Worm (Caenorhabditis elegans): ENCODE results near the gene F46C3.6.
"Not testable (repeated sequence)": the region's sequence is repeated elsewhere in the genome, so short reads cannot be mapped to it uniquely, and the experiment has no call there.

The F46C3.6 gene

DNA sequence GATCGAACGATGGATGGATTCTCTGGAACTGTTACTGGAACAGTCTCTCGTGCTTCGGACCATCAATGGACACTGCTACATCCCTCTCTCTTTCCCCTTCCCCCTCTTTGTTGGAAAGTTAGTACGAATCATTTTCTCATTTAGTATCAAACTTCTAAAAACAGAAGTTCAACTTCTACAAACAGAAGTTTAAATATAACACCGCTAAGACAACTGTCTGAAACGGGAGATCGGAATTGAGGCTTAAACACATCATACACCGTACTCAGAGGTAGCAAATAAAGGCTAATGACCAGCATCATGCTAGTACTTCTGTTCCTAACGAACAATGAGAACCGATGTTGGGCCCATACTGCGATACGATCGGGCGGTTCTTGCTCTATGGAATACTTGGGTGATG is 19.9 kb upstream of the F46C3.6 start, which contains the start of gene F46C3.7:
TSS of gene F46C3.7 (plus strand) at position 301 of the 400 bp plus-strand sequence.
- TF ChIP-seq eyg-1, npax-4, fkh-6 (tag; optimal IDR thresholded peaks at IDR 0.05): not testable (repeated sequence)

DNA sequence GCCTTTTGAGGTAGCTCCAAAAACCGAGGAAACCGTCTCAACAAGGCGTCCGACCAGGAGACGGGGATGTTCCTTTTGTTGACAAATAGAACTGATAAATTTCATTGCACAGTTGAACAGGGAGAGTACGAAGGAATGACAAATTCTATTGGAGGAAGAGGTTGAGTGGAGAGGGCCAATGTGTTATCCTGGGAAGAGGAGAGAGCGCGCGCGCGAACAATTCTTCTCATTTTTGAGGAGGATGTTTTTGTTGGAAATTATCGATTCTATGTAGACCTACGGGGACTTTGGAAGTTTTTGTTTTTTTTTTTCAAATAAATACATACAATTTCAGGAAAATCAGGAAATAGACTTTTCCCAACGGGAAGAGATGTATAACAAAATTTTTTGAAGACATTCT is 17.8 kb upstream of the F46C3.6 start:
- TF ChIP-seq C38D4.7 (GFP tag; optimal IDR thresholded peaks at IDR 0.05) (no peak), ceh-24 (tag; optimal IDR thresholded peaks at IDR 0.05) (no peak), tbx-7 (tag; optimal IDR thresholded peaks at IDR 0.05) (no peak), unc-3 (GFP tag; conservative IDR thresholded peaks at IDR 0.05) (no peak), unc-3 (tag; optimal IDR thresholded peaks at IDR 0.05) (no peak), pros-1 (tag; optimal IDR thresholded peaks at IDR 0.05) (no peak), ahr-1 (tag; optimal IDR thresholded peaks at IDR 0.05) (no peak), ttx-3 (tag; optimal IDR thresholded peaks at IDR 0.05) (no peak), madf-2 (tag; optimal IDR thresholded peaks at IDR 0.05) (no peak), fkh-10 (GFP tag; optimal IDR thresholded peaks at IDR 0.05) (no peak), gmeb-2 (tag; optimal IDR thresholded peaks at IDR 0.05) (no peak), lim-6 (tag; optimal IDR thresholded peaks at IDR 0.05) (no peak), ceh-9 (tag; optimal IDR thresholded peaks at IDR 0.05) (no peak)

DNA sequence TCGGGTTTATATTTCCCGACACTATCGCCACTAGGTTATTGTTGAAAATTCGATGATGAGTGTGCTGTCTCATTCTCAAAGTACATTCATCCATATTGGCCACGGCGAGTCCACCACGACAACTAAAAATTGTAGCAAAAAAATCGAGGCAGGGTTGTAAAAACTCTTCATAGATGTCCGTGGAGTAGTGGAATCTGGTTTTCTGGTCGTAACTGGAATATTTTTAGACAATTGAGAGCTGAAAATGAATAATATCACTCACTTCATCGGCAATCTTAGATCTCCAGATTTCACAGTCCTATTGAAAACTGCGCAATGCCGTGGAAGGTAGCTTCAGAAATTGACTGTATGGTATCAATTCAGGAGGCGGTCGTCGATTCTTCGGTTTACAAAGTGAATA is 15.6 kb upstream of the F46C3.6 start:
- TF ChIP-seq fax-1 (tag; optimal IDR thresholded peaks at IDR 0.05) (no peak), hlh-8 (tag; optimal IDR thresholded peaks at IDR 0.05) (no peak), ceh-30 (tag; optimal IDR thresholded peaks at IDR 0.05) (no peak), tbx-2 (tag; optimal IDR thresholded peaks at IDR 0.05) (no peak), ceh-34 (tag; optimal IDR thresholded peaks at IDR 0.05) (no peak), pat-9 (tag; optimal IDR thresholded peaks at IDR 0.05) (no peak), tbx-7 (tag; optimal IDR thresholded peaks at IDR 0.05) (no peak)

- TF ChIP-seq ceh-24 (tag; optimal IDR thresholded peaks at IDR 0.05) (no peak), tbx-2 (tag; optimal IDR thresholded peaks at IDR 0.05) (no peak), nhr-232 (tag; optimal IDR thresholded peaks at IDR 0.05) (no peak), rnt-1 (tag; optimal IDR thresholded peaks at IDR 0.05) (no peak), fax-1 (tag; optimal IDR thresholded peaks at IDR 0.05) (no peak), pha-2 (tag; optimal IDR thresholded peaks at IDR 0.05) (no peak), ceh-30 (tag; optimal IDR thresholded peaks at IDR 0.05) (no peak)
Measured at ce11 chrX:11433488-11433887, 13.6 kb upstream of the F46C3.6 start, which contains the start of gene hum-4. Gene hum-4 (minus strand): TSS chrX:11433588.

ce11 chrX:11427550-11427949 is 7.7 kb upstream of the F46C3.6 start:
- TF ChIP-seq ceh-19 (GFP tag; optimal IDR thresholded peaks at IDR 0.05): no peak
- no peak for TF ChIP-seq pha-2 (tag; optimal IDR thresholded peaks at IDR 0.05)
- no peak for TF ChIP-seq Y22D7AL.16 (tag; optimal IDR thresholded peaks at IDR 0.05)

- TF ChIP-seq ceh-31 (tag; optimal IDR thresholded peaks at IDR 0.05) (no peak), zip-5 (tag; optimal IDR thresholded peaks at IDR 0.05) (no peak), unc-86 (tag; optimal IDR thresholded peaks at IDR 0.05) (no peak), ref-2 (tag; optimal IDR thresholded peaks at IDR 0.05) (no peak), unc-42 (tag; optimal IDR thresholded peaks at IDR 0.05) (no peak)
Measured at ce11 chrX:11426647-11427046, 6.8 kb upstream of the F46C3.6 start.

ce11 chrX:11418667-11419066 is 1.2 kb downstream of the F46C3.6 start, which contains the start of gene F46C3.2:
Gene F46C3.2 (minus strand): TSS chrX:11418767.
- TF ChIP-seq dmd-4 (tag; optimal IDR thresholded peaks at IDR 0.05; ENCODE audit: borderline replicate concordance) (no peak), F13H6.1 (tag; optimal IDR thresholded peaks at IDR 0.05) (no peak), unc-42 (tag; optimal IDR thresholded peaks at IDR 0.05) (no peak), ceh-45 (GFP tag; IDR thresholded peaks at IDR 0.05) (no peak), hlh-13 (GFP tag; optimal IDR thresholded peaks at IDR 0.05) (no peak), unc-55 (GFP tag; optimal IDR thresholded peaks at IDR 0.05) (no peak), lin-11 (tag; optimal IDR thresholded peaks at IDR 0.05) (no peak), pax-1 (tag; optimal IDR thresholded peaks at IDR 0.05) (no peak), unc-3 (GFP tag; conservative IDR thresholded peaks at IDR 0.05) (no peak), unc-3 (tag; optimal IDR thresholded peaks at IDR 0.05) (no peak), mec-3 (tag; optimal IDR thresholded peaks at IDR 0.05; ENCODE audit: borderline replicate concordance) (no peak), ahr-1 (tag; optimal IDR thresholded peaks at IDR 0.05) (no peak), ets-4 (tag; optimal IDR thresholded peaks at IDR 0.05) (no peak), C38D4.7 (GFP tag; optimal IDR thresholded peaks at IDR 0.05) (no peak), hlh-6 (tag; optimal IDR thresholded peaks at IDR 0.05) (no peak), rnt-1 (tag; optimal IDR thresholded peaks at IDR 0.05) (no peak), ztf-16 (tag; optimal IDR thresholded peaks at IDR 0.05) (no peak), ttx-3 (tag; optimal IDR thresholded peaks at IDR 0.05) (no peak)

Measured in whole organism, late embryonic.